Worm (Caenorhabditis elegans) whole organism, early embryonic: Measurements from ENCODE around the gene arl-8.
"Not testable (repeated sequence)": the region's sequence is repeated elsewhere in the genome, so short reads cannot be mapped to it uniquely, and the experiment has no call there.

Experiments
- B0310.2 ChIP-seq: sonication (generic microtip); optimal IDR thresholded peaks from 2 replicates; lab custom pipeline; 2016; ENCODE audit warnings: mild to moderate bottlenecking, missing genetic modification characterization, missing compliant biosample characterization
- F13C5.2 ChIP-seq: sonication (generic microtip); optimal IDR thresholded peaks from 2 replicates; lab custom pipeline; 2017; ENCODE audit warnings: mild to moderate bottlenecking, missing genetic modification characterization, inconsistent platforms, missing compliant biosample characterization
- aly-1 ChIP-seq: sonication (generic microtip); optimal IDR thresholded peaks from 2 replicates; lab custom pipeline; 2016; ENCODE audit warnings: missing genetic modification characterization, missing compliant biosample characterization
- ama-1 ChIP-seq: fragments of 150-350 bp; optimal IDR thresholded peaks from 2 replicates; lab custom pipeline; 2014
- ceh-13 ChIP-seq: fragments of 200-800 bp; sonication (Bioruptor generic); optimal IDR thresholded peaks from 2 replicates; lab custom pipeline; 2018; ENCODE audit warnings: mild to moderate bottlenecking, missing genetic modification characterization, missing compliant biosample characterization
- flt-1 ChIP-seq: fragments of 200-800 bp; sonication (Bioruptor generic); IDR thresholded peaks from 2 replicates; pipeline ENCODE4 v1.3.6; 2022; ENCODE audit warnings: missing genetic modification characterization, missing compliant biosample characterization
- hmbx-1 ChIP-seq: sonication (generic microtip); optimal IDR thresholded peaks from 2 replicates; lab custom pipeline; 2016; ENCODE audit warnings: mild to moderate bottlenecking, missing genetic modification characterization, missing compliant biosample characterization
- scrt-1 ChIP-seq: fragments of 200-800 bp; sonication (Bioruptor generic); IDR thresholded peaks from 2 replicates; pipeline ENCODE4 v1.3.6; 2022; ENCODE audit warnings: missing genetic modification characterization, missing compliant biosample characterization
- sea-1 ChIP-seq: fragments of 200-800 bp; sonication (Bioruptor generic); conservative IDR thresholded peaks from 2 replicates; pipeline ENCODE4 v1.3.6; 2022; ENCODE audit warnings: missing genetic modification characterization, missing compliant biosample characterization
- tbx-11 ChIP-seq: fragments of 200-800 bp; sonication (Bioruptor generic); IDR thresholded peaks from 2 replicates; pipeline ENCODE4 v1.3.6; 2022; ENCODE audit warnings: missing genetic modification characterization, missing compliant biosample characterization
- tbx-37 ChIP-seq: fragments of 200-800 bp; sonication (Bioruptor generic); conservative IDR thresholded peaks from 2 replicates; pipeline ENCODE4 v1.3.6; 2022; ENCODE audit warnings: missing genetic modification reagents, missing genetic modification characterization, missing compliant biosample characterization

DNA sequence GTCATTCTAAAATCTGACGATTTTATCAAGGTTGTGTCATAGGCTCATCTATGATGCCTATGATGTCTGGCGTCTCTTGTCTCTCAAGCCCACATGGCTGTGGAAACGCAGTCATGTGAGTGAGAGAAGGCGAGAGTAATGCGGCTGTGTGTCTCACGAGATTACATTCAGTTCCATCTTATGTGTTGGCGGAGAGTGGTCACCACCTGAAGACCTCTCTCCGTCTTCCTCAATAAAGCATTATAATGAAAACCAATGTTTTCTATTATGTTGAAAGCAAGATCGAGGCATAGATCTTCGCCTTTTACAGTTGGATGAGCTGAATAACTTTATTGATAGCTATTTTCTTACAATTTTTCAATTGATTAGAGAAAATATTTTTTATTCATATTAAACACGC is 34.6 kb upstream of the arl-8 start:
- TF ChIP-seq ceh-13; B0310.2 (tag; lab: Kevin White, UChicago); aly-1 (tag; lab: Kevin White, UChicago); ama-1 (lab: Kevin White, UChicago); hmbx-1 (tag; lab: Kevin White, UChicago); tbx-37; sea-1 (GFP tag; lab: Robert Waterston, UW); flt-1 (GFP tag; lab: Robert Waterston, UW); tbx-11 (GFP tag; lab: Robert Waterston, UW); scrt-1 (GFP tag; lab: Robert Waterston, UW): not testable (repeated sequence)
- peak; percentile 7 for TF ChIP-seq F13C5.2 (tag; lab: Kevin White, UChicago)
